Worm (Caenorhabditis elegans) whole organism, mixed stage, embryonic: Measurements from ENCODE around the gene let-716.

ENCODE experiments used
- M03D4.4 ChIP-seq: sonication (generic microtip); optimal IDR thresholded peaks from 2 replicates; lab custom pipeline; 2017; ENCODE audit warnings: mild to moderate bottlenecking, missing genetic modification characterization, missing compliant biosample characterization
- bed-3 ChIP-seq: fragments of 200-800 bp; sonication (Bioruptor generic); optimal IDR thresholded peaks from 3 replicates; lab custom pipeline; 2018; ENCODE audit warnings: mild to moderate bottlenecking, missing genetic modification characterization, moderate library complexity, missing compliant biosample characterization
- blmp-1 ChIP-seq: fragments of 150-350 bp; optimal IDR thresholded peaks from 2 replicates; lab custom pipeline; 2014; ENCODE audit warnings: missing biosample characterization, missing genetic modification characterization
- ceh-43 ChIP-seq: fragments of 200-800 bp; sonication (Bioruptor generic); optimal IDR thresholded peaks from 2 replicates; lab custom pipeline; 2018; ENCODE audit warnings: mild to moderate bottlenecking, missing genetic modification characterization, moderate library complexity, missing compliant biosample characterization
- ceh-83 ChIP-seq: fragments of 200-800 bp; sonication (Bioruptor generic); optimal IDR thresholded peaks from 2 replicates; lab custom pipeline; 2018; ENCODE audit warnings: mild to moderate bottlenecking, missing genetic modification characterization, missing compliant biosample characterization
- ces-1 ChIP-seq: fragments of 150-350 bp; optimal IDR thresholded peaks from 2 replicates; lab custom pipeline; 2014; ENCODE audit warnings: missing biosample characterization, missing genetic modification reagents, missing genetic modification characterization
- cnd-1 ChIP-seq: fragments of 200-800 bp; sonication (Bioruptor generic); optimal IDR thresholded peaks from 2 replicates; lab custom pipeline; 2018; ENCODE audit warnings: mild to moderate bottlenecking, missing genetic modification characterization, missing compliant biosample characterization
- drap-1 ChIP-seq: fragments of 200-800 bp; sonication (Bioruptor generic); optimal IDR thresholded peaks from 3 replicates; lab custom pipeline; 2018; ENCODE audit warnings: mild to moderate bottlenecking, missing genetic modification characterization, missing compliant biosample characterization
- elt-1 ChIP-seq: sonication (generic microtip); optimal IDR thresholded peaks from 2 replicates; lab custom pipeline; 2017; ENCODE audit warnings: missing genetic modification characterization, mild to moderate bottlenecking, missing compliant biosample characterization, antibody characterized with exemption, moderate library complexity, borderline replicate concordance; ENCODE audit not compliant: insufficient read depth
- elt-3 ChIP-seq: fragments of 150-350 bp; optimal IDR thresholded peaks from 2 replicates; lab custom pipeline; 2014; ENCODE audit warnings: missing biosample characterization, missing genetic modification characterization
- flh-1 ChIP-seq: fragments of 200-800 bp; sonication (Bioruptor generic); optimal IDR thresholded peaks from 2 replicates; lab custom pipeline; 2018; ENCODE audit warnings: mild to moderate bottlenecking, missing genetic modification characterization, moderate library complexity, missing compliant biosample characterization
- ham-2 ChIP-seq: fragments of 200-800 bp; sonication (Bioruptor generic); optimal IDR thresholded peaks from 2 replicates; lab custom pipeline; 2018; ENCODE audit warnings: mild to moderate bottlenecking, missing genetic modification characterization, missing compliant biosample characterization
- hlh-1 ChIP-seq: fragments of 150-350 bp; optimal IDR thresholded peaks from 2 replicates; lab custom pipeline; 2014; ENCODE audit warnings: missing biosample characterization, missing genetic modification reagents, missing genetic modification characterization
- lin-13 ChIP-seq: fragments of 150-350 bp; optimal IDR thresholded peaks from 2 replicates; lab custom pipeline; 2014; ENCODE audit warnings: missing biosample characterization, missing genetic modification characterization
- lsy-2 ChIP-seq: fragments of 150-350 bp; optimal IDR thresholded peaks from 2 replicates; lab custom pipeline; 2014; ENCODE audit warnings: missing biosample characterization, missing genetic modification characterization
- mab-5 ChIP-seq: fragments of 150-350 bp; optimal IDR thresholded peaks from 2 replicates; lab custom pipeline; 2014; ENCODE audit warnings: missing biosample characterization, missing genetic modification characterization
- mep-1 ChIP-seq: fragments of 150-350 bp; optimal IDR thresholded peaks from 2 replicates; lab custom pipeline; 2017; ENCODE audit warnings: missing biosample characterization, missing genetic modification reagents, missing genetic modification characterization, inconsistent platforms
- mls-2 ChIP-seq: sonication (generic microtip); optimal IDR thresholded peaks from 2 replicates; lab custom pipeline; 2016; ENCODE audit warnings: mild to moderate bottlenecking, missing genetic modification characterization, moderate library complexity, missing compliant biosample characterization
- nhr-12 ChIP-seq: fragments of 150-350 bp; optimal IDR thresholded peaks from 2 replicates; lab custom pipeline; 2014; ENCODE audit warnings: missing biosample characterization, missing genetic modification characterization
- nhr-2 ChIP-seq: fragments of 150-350 bp; optimal IDR thresholded peaks from 2 replicates; lab custom pipeline; 2014; ENCODE audit warnings: missing biosample characterization, missing genetic modification characterization
- nhr-28 ChIP-seq: fragments of 150-350 bp; optimal IDR thresholded peaks from 2 replicates; lab custom pipeline; 2014; ENCODE audit warnings: missing biosample characterization, missing genetic modification characterization
- pha-4 ChIP-seq: fragments of 150-350 bp; optimal IDR thresholded peaks from 2 replicates; lab custom pipeline; 2018; ENCODE audit warnings: missing biosample characterization, missing genetic modification reagents, missing genetic modification characterization
- sem-2 ChIP-seq: fragments of 200-800 bp; sonication (Bioruptor generic); optimal IDR thresholded peaks from 2 replicates; lab custom pipeline; 2018; ENCODE audit warnings: mild to moderate bottlenecking, missing genetic modification characterization, missing compliant biosample characterization
- snpc-4 ChIP-seq: fragments of 150-350 bp; optimal IDR thresholded peaks from 2 replicates; lab custom pipeline; 2014; ENCODE audit warnings: missing biosample characterization, missing genetic modification characterization
- sptf-1 ChIP-seq: sonication (generic microtip); optimal IDR thresholded peaks from 2 replicates; lab custom pipeline; 2017; ENCODE audit warnings: mild to moderate bottlenecking, missing genetic modification characterization, moderate library complexity, missing compliant biosample characterization
- unc-120 ChIP-seq: sonication (generic microtip); optimal IDR thresholded peaks from 2 replicates; lab custom pipeline; 2017; ENCODE audit warnings: missing genetic modification characterization, missing compliant biosample characterization; ENCODE audit not compliant: poor library complexity, severe bottlenecking
- unc-62 ChIP-seq: fragments of 150-350 bp; optimal IDR thresholded peaks from 2 replicates; lab custom pipeline; 2014; ENCODE audit warnings: missing biosample characterization, missing genetic modification reagents, missing genetic modification characterization
- zip-8 ChIP-seq: fragments of 150-350 bp; optimal IDR thresholded peaks from 2 replicates; lab custom pipeline; 2014; ENCODE audit warnings: missing biosample characterization, missing genetic modification characterization

let-716 gene

DNA sequence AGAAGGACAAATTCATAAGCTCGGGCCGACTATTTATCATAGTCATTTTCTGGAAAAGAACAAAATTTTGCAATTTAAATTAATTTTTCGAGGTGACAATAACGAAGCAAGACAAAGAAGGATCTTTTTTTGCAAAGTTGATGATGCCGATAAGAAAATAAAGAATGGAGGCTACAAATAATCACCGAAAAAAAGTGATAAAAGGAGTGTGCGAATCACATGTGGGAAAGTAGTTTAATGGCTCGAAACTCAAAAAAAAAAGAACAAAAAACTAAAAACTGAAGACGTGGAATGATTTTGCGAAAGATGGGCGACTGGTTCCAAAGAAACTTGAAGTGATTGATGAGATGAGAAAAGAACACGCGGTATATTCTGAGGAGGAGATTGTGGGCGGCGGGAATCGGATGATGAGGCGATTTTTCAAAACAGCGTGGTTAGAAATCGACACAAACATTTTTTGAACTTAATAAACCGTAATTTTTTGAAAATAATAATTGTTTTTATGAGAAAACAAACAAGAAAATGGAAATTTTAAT lies 36.1 kb downstream of the let-716 start, which contains the start of gene atgl-1:
TSS of gene atgl-1 (minus strand) at position 51 of the 536 bp plus-strand sequence.
- TF ChIP-seq nhr-28 (tag; lab: Kevin White, UChicago): no peak
- TF ChIP-seq bed-3 (GFP tag; lab: Kevin White, UChicago): no peak
- TF ChIP-seq ceh-43 (GFP tag; lab: Kevin White, UChicago): no peak
- TF ChIP-seq M03D4.4 (tag; lab: Kevin White, UChicago): no peak
- TF ChIP-seq pha-4 (tag; lab: Kevin White, UChicago): no peak
- no peak for TF ChIP-seq cnd-1 (tag; lab: Kevin White, UChicago)
- no peak for TF ChIP-seq flh-1 (GFP tag; lab: Kevin White, UChicago)
- no peak for TF ChIP-seq unc-120 (tag; lab: Kevin White, UChicago)
- no peak for TF ChIP-seq ham-2 (GFP tag; lab: Kevin White, UChicago)
- no peak for TF ChIP-seq elt-1 (tag; lab: Kevin White, UChicago)
- TF ChIP-seq sem-2: no peak
- TF ChIP-seq mep-1: no peak
- TF ChIP-seq lsy-2 (tag; lab: Kevin White, UChicago): no peak

DNA sequence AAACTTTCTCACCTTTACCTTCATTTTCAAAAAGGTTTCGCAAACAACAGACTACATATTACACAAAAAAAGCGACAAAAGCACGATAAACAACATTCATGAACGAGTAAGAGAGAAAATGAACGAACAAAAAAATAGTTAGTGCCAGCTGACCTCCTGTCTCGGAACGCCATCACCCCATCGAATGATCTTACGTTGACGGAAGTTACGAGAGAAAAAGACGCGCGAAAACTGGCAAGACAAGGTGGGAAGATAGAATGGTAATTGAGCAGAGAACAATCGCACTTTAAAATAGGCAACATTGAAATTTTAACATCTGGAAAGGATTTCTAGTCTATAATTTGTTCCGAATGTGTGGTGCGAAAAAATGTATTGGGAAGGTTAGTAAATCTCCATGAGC lies 36.8 kb downstream of the let-716 start:
- TF ChIP-seq M03D4.4 (tag; lab: Kevin White, UChicago): no peak
- peak; percentile 10 for TF ChIP-seq hlh-1 (tag; lab: Kevin White, UChicago)
- TF ChIP-seq drap-1 (GFP tag; lab: Kevin White, UChicago): no peak
- TF ChIP-seq snpc-4 (tag; lab: Kevin White, UChicago): no peak
- no peak for TF ChIP-seq bed-3 (GFP tag; lab: Kevin White, UChicago)
- TF ChIP-seq sem-2: no peak

DNA sequence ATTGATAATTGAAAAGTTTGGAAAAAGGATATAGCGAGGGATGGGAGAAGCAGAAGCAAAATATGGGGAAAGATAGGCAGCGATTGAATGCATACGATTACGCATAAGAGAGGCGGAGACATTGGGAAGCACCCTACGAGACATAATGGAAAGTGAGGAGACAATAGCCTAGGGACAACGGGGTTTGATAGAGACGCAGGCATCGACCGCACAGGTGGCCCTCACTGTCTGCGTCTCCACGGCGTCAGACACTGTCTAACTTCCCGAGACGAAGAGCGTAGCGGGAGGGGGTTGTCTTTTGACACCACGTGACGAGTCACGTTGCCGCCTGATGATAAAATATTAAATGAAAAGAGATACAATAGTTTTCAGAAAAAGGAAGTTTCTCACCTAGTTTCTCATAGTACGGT lies 37.6 kb downstream of the let-716 start:
- TF ChIP-seq lsy-2 (tag; lab: Kevin White, UChicago) (peak; percentile 37), nhr-28 (tag; lab: Kevin White, UChicago) (no peak), M03D4.4 (tag; lab: Kevin White, UChicago) (no peak), unc-62 (GFP tag; lab: Kevin White, UChicago) (peak; percentile 17), ceh-83 (no peak), hlh-1 (tag; lab: Kevin White, UChicago) (peak; percentile 71), cnd-1 (tag; lab: Kevin White, UChicago) (peak; percentile 61), nhr-2 (tag; lab: Kevin White, UChicago) (no peak), blmp-1 (no peak), elt-1 (tag; lab: Kevin White, UChicago) (peak; percentile 59), mep-1 (peak; percentile 18), unc-120 (tag; lab: Kevin White, UChicago) (peak; percentile 45), sptf-1 (tag; lab: Kevin White, UChicago) (no peak), ham-2 (GFP tag; lab: Kevin White, UChicago) (peak; percentile 93), zip-8 (tag; lab: Kevin White, UChicago) (no peak), ces-1 (GFP tag; lab: Kevin White, UChicago) (peak; percentile 75), pha-4 (tag; lab: Kevin White, UChicago) (peak; percentile 82)

DNA sequence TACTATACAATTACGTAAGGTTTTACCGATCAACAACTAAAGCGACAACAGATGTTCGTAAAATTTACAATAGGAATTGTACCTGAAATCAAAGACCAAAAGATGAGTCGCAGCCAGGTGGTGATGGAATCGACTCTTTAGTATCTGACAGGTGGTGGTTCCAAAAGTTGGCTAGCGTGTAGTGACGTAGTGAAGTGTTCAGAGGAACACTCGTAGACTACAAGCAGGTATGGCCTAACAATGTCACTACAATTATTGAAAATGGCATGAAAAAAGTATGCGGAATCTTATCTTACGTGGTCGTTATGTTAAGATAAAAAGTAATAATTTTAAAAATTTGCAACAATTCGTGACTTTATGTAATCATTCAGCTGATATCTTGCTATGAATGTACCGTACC lies 38.1 kb downstream of the let-716 start:
- peak; percentile 52 for TF ChIP-seq nhr-12 (tag; lab: Kevin White, UChicago)
- TF ChIP-seq flh-1 (GFP tag; lab: Kevin White, UChicago): no peak

DNA sequence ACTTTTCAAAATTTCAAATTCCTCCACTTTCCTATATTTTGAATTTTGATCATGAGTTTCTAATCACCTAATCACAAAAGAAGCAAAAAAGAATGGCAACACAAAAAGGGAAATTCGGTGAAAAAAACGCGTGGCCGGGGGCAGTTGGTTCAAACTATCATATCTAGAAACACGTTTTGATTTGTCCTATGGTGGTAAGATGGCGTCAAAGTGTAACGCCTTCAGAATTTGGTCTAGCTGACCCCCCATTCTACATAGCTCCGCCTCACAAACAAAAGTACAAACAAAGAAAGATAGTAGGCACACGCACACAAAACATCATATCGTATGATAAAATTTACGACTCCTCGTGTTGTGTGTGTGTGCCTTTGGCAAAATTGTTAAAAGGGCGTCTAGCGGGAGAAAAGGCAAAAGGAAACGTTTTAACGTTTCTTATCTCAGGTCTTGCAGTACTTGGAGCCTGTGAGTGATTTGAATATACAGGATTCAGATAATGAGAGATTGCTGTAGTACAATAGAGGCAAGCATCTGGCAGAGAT lies 38.7 kb downstream of the let-716 start:
- TF ChIP-seq pha-4 (tag; lab: Kevin White, UChicago) (no peak), hlh-1 (tag; lab: Kevin White, UChicago) (no peak)

DNA sequence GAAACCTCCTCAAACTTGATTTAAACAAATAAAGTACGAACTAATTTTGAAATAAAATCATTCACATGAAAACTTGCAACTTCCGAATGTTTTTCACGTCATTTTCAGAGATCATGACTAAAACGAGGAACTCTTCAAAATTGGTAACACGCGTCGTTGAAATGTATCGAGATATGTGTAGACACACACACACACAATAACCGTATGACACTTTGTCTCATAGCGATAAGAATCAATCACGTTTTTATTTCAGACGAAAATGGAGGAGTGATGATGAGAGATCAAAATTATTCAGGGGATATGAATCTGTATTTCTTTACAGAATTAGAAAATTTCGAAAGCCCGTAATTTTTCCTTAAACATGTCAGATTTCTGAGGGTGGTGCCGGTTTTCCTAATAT lies 39.4 kb downstream of the let-716 start:
- TF ChIP-seq cnd-1 (tag; lab: Kevin White, UChicago) (no peak), ces-1 (GFP tag; lab: Kevin White, UChicago) (no peak), sem-2 (no peak), ceh-43 (GFP tag; lab: Kevin White, UChicago) (no peak), lin-13 (tag; lab: Kevin White, UChicago) (no peak), nhr-12 (tag; lab: Kevin White, UChicago) (no peak), elt-3 (tag; lab: Kevin White, UChicago) (no peak), pha-4 (tag; lab: Kevin White, UChicago) (no peak), mab-5 (tag; lab: Kevin White, UChicago) (no peak), flh-1 (GFP tag; lab: Kevin White, UChicago) (no peak), M03D4.4 (tag; lab: Kevin White, UChicago) (no peak), mls-2 (tag; lab: Kevin White, UChicago) (no peak)
